Fruit fly (Drosophila melanogaster) whole organism: ENCODE measurements around the gene ppk.

Source experiments
- Dll ChIP-seq: fragments of >200 bp; optimal IDR thresholded peaks from 2 replicates; lab custom pipeline; 2017
- pan ChIP-seq: fragments of >200 bp; optimal IDR thresholded peaks from 2 replicates; lab custom pipeline; 2017
- psq ChIP-seq: fragments of >200 bp; optimal IDR thresholded peaks from 2 replicates; lab custom pipeline; 2017

DNA sequence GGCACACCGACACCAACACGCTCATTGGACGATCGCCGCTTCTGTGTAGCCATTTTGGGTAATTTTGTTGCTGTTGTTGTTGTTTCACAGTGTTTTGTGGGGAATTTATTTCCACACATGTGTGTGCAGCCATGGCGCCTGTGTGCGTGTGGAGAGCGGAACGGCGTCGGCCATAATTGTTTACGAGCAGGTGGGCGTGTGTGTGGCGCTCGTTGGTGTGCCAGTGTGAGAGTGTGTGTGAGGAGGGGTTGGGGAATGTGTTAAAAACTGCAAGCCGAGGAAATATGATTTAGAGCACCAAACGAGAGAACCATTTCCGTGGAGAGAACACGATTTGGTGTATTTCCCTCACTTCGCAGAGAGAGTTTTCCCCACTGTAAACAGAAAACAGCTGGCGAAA lies 29.4 kb upstream of the ppk start:
- TF ChIP-seq psq (lab: Kevin White, UChicago): no peak
- no peak for TF ChIP-seq pan
- TF ChIP-seq Dll: peak; percentile 83
